Worm (Caenorhabditis elegans): ENCODE data around the gene F29G6.1.

The F29G6.1 gene

ce11 chrX:11465215-11465614, 36.9 kb upstream of the F29G6.1 start, which contains the start of gene lin-14 (continued):
- TF ChIP-seq skn-1 (tag; optimal IDR thresholded peaks at IDR 0.05), result peak; percentile 41
- no peak for TF ChIP-seq ZK546.5 (tag; optimal IDR thresholded peaks at IDR 0.05)

- TF ChIP-seq fkh-10 (GFP tag; optimal IDR thresholded peaks at IDR 0.05) (no peak), nhr-77 (tag; optimal IDR thresholded peaks at IDR 0.05) (no peak), pha-4 (tag; optimal IDR thresholded peaks at IDR 0.05) (peak; percentile 83)
These were observed 35.4 kb upstream of the F29G6.1 start for ce11 chrX:11466444-11467319.

ce11 chrX:11467320-11467732, 34.7 kb upstream of the F29G6.1 start:
- no peak for TF ChIP-seq nhr-67 (tag; optimal IDR thresholded peaks at IDR 0.05)
- TF ChIP-seq egl-5 (tag; optimal IDR thresholded peaks at IDR 0.05), result peak; percentile 30
- TF ChIP-seq pha-4 (tag; optimal IDR thresholded peaks at IDR 0.05), result peak; percentile 37
- no peak for TF ChIP-seq unc-39 (tag; optimal IDR thresholded peaks at IDR 0.05)
- peak; percentile 56 for TF ChIP-seq skn-1 (tag; optimal IDR thresholded peaks at IDR 0.05)
- peak; percentile 12 for TF ChIP-seq nhr-11 (tag; optimal IDR thresholded peaks at IDR 0.05)
- TF ChIP-seq ztf-11 (tag; optimal IDR thresholded peaks at IDR 0.05), result no peak
- peak; percentile 10 for TF ChIP-seq fkh-2 (tag; optimal IDR thresholded peaks at IDR 0.05)
- TF ChIP-seq elt-2 (tag; optimal IDR thresholded peaks at IDR 0.05), result peak; percentile 49
- no peak for TF ChIP-seq nhr-76 (tag; optimal IDR thresholded peaks at IDR 0.05)
- TF ChIP-seq nfya-1 (tag; optimal IDR thresholded peaks at IDR 0.05; ENCODE audit: insufficient read depth), result peak; percentile 89
- TF ChIP-seq daf-12 (tag; optimal IDR thresholded peaks at IDR 0.05), result no peak
- peak; percentile 35 for TF ChIP-seq jun-1 (tag; optimal IDR thresholded peaks at IDR 0.05)
- no peak for TF ChIP-seq ceh-16 (tag; optimal IDR thresholded peaks at IDR 0.05)
- peak; percentile 90 for TF ChIP-seq lin-39 (tag; optimal IDR thresholded peaks at IDR 0.05)
- TF ChIP-seq mdl-1 (tag; optimal IDR thresholded peaks at IDR 0.05), result peak; percentile 67
- TF ChIP-seq lsy-12 (tag; optimal IDR thresholded peaks at IDR 0.05), result peak; percentile 8
- no peak for TF ChIP-seq nhr-25 (tag; optimal IDR thresholded peaks at IDR 0.05)
- TF ChIP-seq fkh-10 (GFP tag; optimal IDR thresholded peaks at IDR 0.05), result peak; percentile 77
- peak; percentile 13 for TF ChIP-seq lin-15B (tag; optimal IDR thresholded peaks at IDR 0.05)
- no peak for TF ChIP-seq sea-2 (GFP tag; optimal IDR thresholded peaks at IDR 0.05)
- peak; percentile 53 for TF ChIP-seq tbx-2 (tag; optimal IDR thresholded peaks at IDR 0.05)
- peak; percentile 20 for TF ChIP-seq ama-1 (optimal IDR thresholded peaks at IDR 0.05)
- TF ChIP-seq snpc-4 (tag; optimal IDR thresholded peaks at IDR 0.05), result peak; percentile 65
- TF ChIP-seq ztf-4 (tag; optimal IDR thresholded peaks at IDR 0.05), result peak; percentile 60
- TF ChIP-seq egl-27 (tag; optimal IDR thresholded peaks at IDR 0.05), result peak; percentile 29
- TF ChIP-seq ceh-82 (tag; optimal IDR thresholded peaks at IDR 0.05), result no peak
- peak; percentile 29 for TF ChIP-seq unc-62 (GFP tag; optimal IDR thresholded peaks at IDR 0.05)
- peak; percentile 25 for TF ChIP-seq pqm-1 (tag; optimal IDR thresholded peaks at IDR 0.05)
- TF ChIP-seq hmg-11 (tag; optimal IDR thresholded peaks at IDR 0.05), result peak; percentile 32

- no peak for TF ChIP-seq nhr-12 (tag; optimal IDR thresholded peaks at IDR 0.05)
- TF ChIP-seq ama-1 (optimal IDR thresholded peaks at IDR 0.05), result peak; percentile 66
- no peak for TF ChIP-seq ceh-82 (tag; optimal IDR thresholded peaks at IDR 0.05)
- TF ChIP-seq lin-39 (tag; optimal IDR thresholded peaks at IDR 0.05), result no peak
- TF ChIP-seq nfya-1 (tag; optimal IDR thresholded peaks at IDR 0.05; ENCODE audit: insufficient read depth), result peak; percentile 54
- TF ChIP-seq nhr-76 (tag; optimal IDR thresholded peaks at IDR 0.05), result no peak
- no peak for TF ChIP-seq elt-1 (tag; optimal IDR thresholded peaks at IDR 0.05)
- TF ChIP-seq ZK546.5 (tag; optimal IDR thresholded peaks at IDR 0.05), result no peak
These were observed 33.3 kb upstream of the F29G6.1 start for ce11 chrX:11468814-11469213.

ce11 chrX:11469600-11469999, 32.5 kb upstream of the F29G6.1 start:
- TF ChIP-seq elt-2 (tag; optimal IDR thresholded peaks at IDR 0.05) (peak; percentile 87), pqm-1 (tag; optimal IDR thresholded peaks at IDR 0.05) (peak; percentile 45), lin-39 (tag; optimal IDR thresholded peaks at IDR 0.05) (no peak), R02D3.7 (tag; optimal IDR thresholded peaks at IDR 0.05) (no peak), nhr-76 (tag; optimal IDR thresholded peaks at IDR 0.05) (no peak), daf-12 (tag; optimal IDR thresholded peaks at IDR 0.05) (no peak), nhr-67 (tag; optimal IDR thresholded peaks at IDR 0.05) (no peak), ceh-82 (tag; optimal IDR thresholded peaks at IDR 0.05) (no peak), lsy-12 (tag; optimal IDR thresholded peaks at IDR 0.05) (no peak), mdl-1 (tag; optimal IDR thresholded peaks at IDR 0.05) (peak; percentile 35), nhr-23 (tag; optimal IDR thresholded peaks at IDR 0.05) (no peak), elt-1 (tag; optimal IDR thresholded peaks at IDR 0.05) (peak; percentile 38), egl-27 (tag; optimal IDR thresholded peaks at IDR 0.05) (no peak), pha-4 (tag; optimal IDR thresholded peaks at IDR 0.05) (peak; percentile 49), aly-2 (tag; optimal IDR thresholded peaks at IDR 0.05) (no peak), unc-39 (tag; optimal IDR thresholded peaks at IDR 0.05) (no peak), tbx-2 (tag; optimal IDR thresholded peaks at IDR 0.05) (no peak), elt-3 (tag; optimal IDR thresholded peaks at IDR 0.05) (no peak), jun-1 (tag; optimal IDR thresholded peaks at IDR 0.05) (peak; percentile 33), nhr-11 (tag; optimal IDR thresholded peaks at IDR 0.05) (no peak), nhr-25 (tag; optimal IDR thresholded peaks at IDR 0.05) (peak; percentile 12), zag-1 (tag; optimal IDR thresholded peaks at IDR 0.05) (no peak), nfya-1 (tag; optimal IDR thresholded peaks at IDR 0.05; ENCODE audit: insufficient read depth) (peak; percentile 17), egl-5 (tag; optimal IDR thresholded peaks at IDR 0.05) (peak; percentile 74), snpc-4 (tag; optimal IDR thresholded peaks at IDR 0.05) (peak; percentile 5), ceh-9 (tag; optimal IDR thresholded peaks at IDR 0.05) (no peak), hmg-11 (tag; optimal IDR thresholded peaks at IDR 0.05) (no peak)
